Worm (Caenorhabditis elegans): ENCODE results near the gene Y38H8A.12.

ce11 chrIV:13415739-13416271, 45.0 kb downstream of the Y38H8A.12 start, which contains the start of the genes pik-1 and aptf-2:
- TF ChIP-seq fkh-6 (tag; optimal IDR thresholded peaks at IDR 0.05) (no peak), hlh-15 (tag; optimal IDR thresholded peaks at IDR 0.05) (no peak), ttx-3 (tag; optimal IDR thresholded peaks at IDR 0.05) (no peak), sox-2 (GFP tag; IDR thresholded peaks at IDR 0.05) (no peak)

Data from whole organism, late embryonic.